Fruit fly (Drosophila melanogaster) whole organism: ENCODE data around the gene CG2129.

Experiments
- CG8478 ChIP-seq: fragments of >200 bp; optimal IDR thresholded peaks from 2 replicates; lab custom pipeline; 2018; ENCODE audit warnings: inconsistent platforms
- pan ChIP-seq: fragments of >200 bp; optimal IDR thresholded peaks from 2 replicates; lab custom pipeline; 2017
- usp ChIP-seq: fragments of >200 bp; optimal IDR thresholded peaks from 2 replicates; lab custom pipeline; 2017; ENCODE audit warnings: missing biosample characterization, missing genetic modification characterization, mixed read lengths

DNA sequence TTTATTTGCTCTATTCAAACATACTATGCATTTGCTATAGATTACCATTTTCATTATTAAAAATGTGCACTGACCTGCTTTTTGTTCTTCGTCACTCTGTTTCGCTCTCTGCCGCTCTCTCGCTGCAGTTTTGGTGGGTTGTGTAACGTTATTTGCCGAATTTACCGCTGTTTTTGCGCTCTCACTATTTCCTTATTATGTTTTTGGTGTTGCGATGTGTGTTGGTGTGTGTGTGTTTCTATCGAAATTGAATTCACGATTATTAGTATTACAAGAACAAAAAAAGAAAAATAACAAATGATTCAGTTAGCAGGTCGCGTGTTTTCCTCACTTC lies 30.3 kb upstream of the CG2129 start:
- TF ChIP-seq pan (lab: Kevin White, UChicago) (no peak), CG8478 (lab: Kevin White, UChicago) (no peak), usp (no peak)
